Worm (Caenorhabditis elegans) whole organism, late embryonic: ENCODE results near the gene aexr-1.

Experiments
- T23F11.4 ChIP-seq: fragments of 200-800 bp; sonication (Bioruptor generic); optimal IDR thresholded peaks from 2 replicates; lab custom pipeline; 2018; ENCODE audit warnings: mild to moderate bottlenecking, missing genetic modification characterization, missing compliant biosample characterization
- nfya-1 ChIP-seq: sonication (generic microtip); optimal IDR thresholded peaks from 2 replicates; lab custom pipeline; 2017; ENCODE audit warnings: missing genetic modification characterization, mild to moderate bottlenecking, missing compliant biosample characterization, antibody characterized with exemption, moderate library complexity
- pag-3 ChIP-seq: sonication (generic microtip); optimal IDR thresholded peaks from 2 replicates; lab custom pipeline; 2016; ENCODE audit warnings: missing compliant biosample characterization, missing genetic modification characterization, borderline replicate concordance
- rnt-1 ChIP-seq: sonication (generic microtip); optimal IDR thresholded peaks from 2 replicates; lab custom pipeline; 2016; ENCODE audit warnings: missing genetic modification characterization, missing compliant biosample characterization
- sdc-2 ChIP-seq: sonication (generic microtip); optimal IDR thresholded peaks from 2 replicates; lab custom pipeline; 2016; ENCODE audit warnings: missing genotype, missing genetic modification characterization, missing compliant biosample characterization
- sox-4 ChIP-seq: sonication (generic microtip); optimal IDR thresholded peaks from 2 replicates; lab custom pipeline; 2017; ENCODE audit warnings: mild to moderate bottlenecking, missing genetic modification characterization, inconsistent platforms, missing compliant biosample characterization

DNA sequence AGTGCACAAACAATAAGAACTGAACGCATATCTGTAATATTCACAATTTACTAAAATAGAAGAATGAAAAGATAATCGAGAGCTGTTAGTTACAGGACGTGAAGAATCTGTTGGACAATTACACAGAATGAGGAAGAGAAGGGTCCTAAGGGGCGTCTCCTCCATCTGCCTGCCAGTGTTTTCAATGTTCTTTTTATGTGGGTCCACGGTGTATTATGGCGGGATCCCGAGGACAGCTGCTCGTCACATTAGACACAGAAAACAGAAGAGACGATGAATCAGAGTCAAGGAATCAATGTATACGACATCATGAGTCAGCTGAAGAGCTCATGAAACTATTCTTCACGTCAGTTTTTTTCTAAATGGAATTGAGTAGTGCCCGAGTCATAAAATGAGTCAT lies 38.0 kb downstream of the aexr-1 start, which contains the start of gene ttr-6:
- TF ChIP-seq sox-4 (tag; lab: Kevin White, UChicago) (no peak), T23F11.4 (GFP tag; lab: Kevin White, UChicago) (no peak), rnt-1 (no peak), pag-3 (tag; lab: Kevin White, UChicago) (no peak), sdc-2 (tag; lab: Kevin White, UChicago) (no peak), nfya-1 (tag; lab: Kevin White, UChicago) (no peak)
